Fruit fly (Drosophila melanogaster) whole organism, embryonic: ENCODE measurements around the gene Bicra.

Experiments used
- Atf6 ChIP-seq: fragments of 200-800 bp; sonication (Bioruptor generic); IDR thresholded peaks from 2 replicates; pipeline ENCODE4 v1.3.6; 2022; ENCODE audit warnings: missing biosample characterization, missing genetic modification characterization
- Blimp-1 ChIP-seq: fragments of 200-800 bp; sonication (Bioruptor generic); optimal IDR thresholded peaks from 3 replicates; lab custom pipeline; 2018; ENCODE audit warnings: missing biosample characterization, missing genetic modification characterization, mild to moderate bottlenecking, moderate library complexity, missing genetic modification reagents
- BtbVII ChIP-seq: fragments of 200-800 bp; sonication (Bioruptor generic); optimal IDR thresholded peaks from 3 replicates; lab custom pipeline; 2017; ENCODE audit warnings: missing biosample characterization, mild to moderate bottlenecking, missing genetic modification characterization
- C15 ChIP-seq: fragments of 200-800 bp; sonication (Bioruptor generic); IDR thresholded peaks from 3 replicates; pipeline ENCODE4 v1.3.6; 2022; ENCODE audit warnings: missing biosample characterization, missing genetic modification characterization
- CG10321 ChIP-seq: fragments of 200-800 bp; sonication (Bioruptor generic); IDR thresholded peaks from 2 replicates; pipeline ENCODE4 v1.3.6; 2022; ENCODE audit warnings: missing biosample characterization, missing genetic modification characterization
- CG10543 ChIP-seq: fragments of 200-800 bp; sonication (Bioruptor generic); optimal IDR thresholded peaks from 3 replicates; lab custom pipeline; 2017; ENCODE audit warnings: missing biosample characterization, mild to moderate bottlenecking, missing genetic modification characterization, moderate library complexity
- CG11504 ChIP-seq: fragments of 200-800 bp; sonication (Bioruptor generic); optimal IDR thresholded peaks from 3 replicates; lab custom pipeline; 2019; ENCODE audit warnings: missing biosample characterization, mild to moderate bottlenecking, missing genetic modification characterization, moderate library complexity
- CG11560 ChIP-seq: fragments of 200-800 bp; sonication (Bioruptor generic); IDR thresholded peaks from 3 replicates; pipeline ENCODE4 v1.3.6; 2022; ENCODE audit warnings: missing biosample characterization, missing genetic modification characterization
- CG13424 ChIP-seq: fragments of 200-800 bp; sonication (Bioruptor generic); optimal IDR thresholded peaks from 2 replicates; lab custom pipeline; 2019; ENCODE audit warnings: missing biosample characterization, mild to moderate bottlenecking, missing genetic modification characterization, moderate library complexity
- CG13624 ChIP-seq: fragments of 200-800 bp; sonication (Bioruptor generic); optimal IDR thresholded peaks from 2 replicates; lab custom pipeline; 2016; ENCODE audit warnings: missing biosample characterization, missing genetic modification characterization
- CG17361 ChIP-seq: fragments of 200-800 bp; sonication (Bioruptor generic); IDR thresholded peaks from 3 replicates; pipeline ENCODE4 v1.3.6; 2022; ENCODE audit warnings: missing biosample characterization, missing genetic modification characterization
- CG17829 ChIP-seq: fragments of 200-800 bp; optimal IDR thresholded peaks from 2 replicates; lab custom pipeline; 2019; ENCODE audit warnings: missing biosample characterization, mild to moderate bottlenecking, missing genetic modification characterization, moderate library complexity
- CG18764 ChIP-seq: fragments of 200-800 bp; sonication (Bioruptor generic); optimal IDR thresholded peaks from 3 replicates; lab custom pipeline; 2016; ENCODE audit warnings: missing biosample characterization, missing genetic modification characterization
- CG2199 ChIP-seq: fragments of 200-800 bp; sonication (Bioruptor generic); IDR thresholded peaks from 3 replicates; pipeline ENCODE4 v1.3.6; 2022; ENCODE audit warnings: missing biosample characterization, missing genetic modification characterization
- CG4328 ChIP-seq: fragments of 200-800 bp; sonication (Bioruptor generic); optimal IDR thresholded peaks from 3 replicates; lab custom pipeline; 2017; ENCODE audit warnings: missing biosample characterization, missing genetic modification reagents, missing genetic modification characterization
- CG4820 ChIP-seq: fragments of 200-800 bp; sonication (Bioruptor generic); optimal IDR thresholded peaks from 3 replicates; lab custom pipeline; 2016; ENCODE audit warnings: missing biosample characterization, missing genetic modification characterization
- CG7839 ChIP-seq: fragments of 200-800 bp; sonication (Bioruptor generic); optimal IDR thresholded peaks from 3 replicates; lab custom pipeline; 2018; ENCODE audit warnings: missing biosample characterization, mild to moderate bottlenecking, missing genetic modification characterization, moderate library complexity
- Deaf1 ChIP-seq: fragments of 200-800 bp; optimal IDR thresholded peaks from 3 replicates; lab custom pipeline; 2019; ENCODE audit warnings: missing biosample characterization, mild to moderate bottlenecking, missing genetic modification characterization, moderate library complexity
- Dfd ChIP-seq, 2 experiments: fragments of >200 bp; optimal IDR thresholded peaks; 2 replicates each; lab custom pipeline; 2017; ENCODE audit warnings: missing biosample characterization in 2 of 2, missing genetic modification characterization in 2 of 2
- Dp ChIP-seq: fragments of 200-800 bp; sonication (Bioruptor generic); optimal IDR thresholded peaks from 2 replicates; lab custom pipeline; 2018; ENCODE audit warnings: missing biosample characterization, mild to moderate bottlenecking, missing genetic modification characterization, moderate library complexity
- Ets97D ChIP-seq: fragments of 200-800 bp; sonication (Bioruptor generic); optimal IDR thresholded peaks from 3 replicates; lab custom pipeline; 2016; ENCODE audit warnings: missing biosample characterization, missing genetic modification characterization
- HmgZ ChIP-seq: fragments of 200-800 bp; sonication (Bioruptor generic); optimal IDR thresholded peaks from 2 replicates; lab custom pipeline; 2018; ENCODE audit warnings: missing biosample characterization, mild to moderate bottlenecking, missing genetic modification characterization
- Hmr ChIP-seq: fragments of 200-800 bp; sonication (Bioruptor generic); optimal IDR thresholded peaks from 3 replicates; lab custom pipeline; 2017; ENCODE audit warnings: mild to moderate bottlenecking, missing biosample characterization, missing genetic modification reagents, missing genetic modification characterization
- Hr3 ChIP-seq: fragments of 200-800 bp; sonication (Bioruptor generic); optimal IDR thresholded peaks from 3 replicates; lab custom pipeline; 2016; ENCODE audit warnings: missing biosample characterization, missing genetic modification characterization
- Hr39 ChIP-seq: fragments of >200 bp; optimal IDR thresholded peaks from 2 replicates; lab custom pipeline; 2017
- MBD-R2 ChIP-seq: fragments of 200-800 bp; sonication (Bioruptor generic); IDR thresholded peaks from 2 replicates; pipeline ENCODE4 v1.3.6; 2022; ENCODE audit warnings: missing biosample characterization, missing genetic modification characterization
- NFAT ChIP-seq: fragments of 200-800 bp; sonication (Bioruptor generic); IDR thresholded peaks from 2 replicates; pipeline ENCODE4 v1.3.6; 2022; ENCODE audit warnings: missing biosample characterization, missing genetic modification characterization
- Nf-YC ChIP-seq: fragments of 200-800 bp; optimal IDR thresholded peaks from 3 replicates; lab custom pipeline; 2019; ENCODE audit warnings: missing biosample characterization, mild to moderate bottlenecking, missing genetic modification characterization, moderate library complexity
- Oaz ChIP-seq: fragments of 200-800 bp; sonication (Bioruptor generic); IDR thresholded peaks from 2 replicates; pipeline ENCODE4 v1.3.6; 2022; ENCODE audit warnings: missing biosample characterization, missing genetic modification characterization
- Rx ChIP-seq: fragments of 200-800 bp; sonication (Bioruptor generic); IDR thresholded peaks from 2 replicates; pipeline ENCODE4 v1.3.6; 2022; ENCODE audit warnings: missing biosample characterization, missing genetic modification characterization
- Sox100B ChIP-seq: fragments of 200-800 bp; sonication (Bioruptor generic); optimal IDR thresholded peaks from 3 replicates; lab custom pipeline; 2018; ENCODE audit warnings: missing biosample characterization, mild to moderate bottlenecking, missing genetic modification characterization
- Trl ChIP-seq, 3 experiments: fragments of >200 bp in 2 of 3; fragments of 200-800 bp in 1 of 3; sonication (Bioruptor generic) in 1 of 3; optimal IDR thresholded peaks; 2 replicates in 1 of 3; 3 replicates in 2 of 3; lab custom pipeline; 2016 to 2017; ENCODE audit warnings: missing biosample characterization in 1 of 3, missing genetic modification characterization in 1 of 3
- ab ChIP-seq: fragments of 200-800 bp; sonication (Bioruptor generic); optimal IDR thresholded peaks from 2 replicates; lab custom pipeline; 2016; ENCODE audit warnings: missing biosample characterization, missing genetic modification characterization
- aop ChIP-seq: fragments of 200-800 bp; sonication (Bioruptor generic); IDR thresholded peaks from 2 replicates; pipeline ENCODE4 v1.3.6; 2022; ENCODE audit warnings: missing biosample characterization, missing genetic modification characterization
- ap ChIP-seq: fragments of 200-800 bp; sonication (Bioruptor generic); IDR thresholded peaks from 2 replicates; pipeline ENCODE4 v1.3.6; 2022; ENCODE audit warnings: missing biosample characterization, missing genetic modification characterization
- btn ChIP-seq: fragments of 200-800 bp; sonication (Bioruptor generic); optimal IDR thresholded peaks from 2 replicates; lab custom pipeline; 2016; ENCODE audit warnings: missing biosample characterization, missing genetic modification characterization
- dan ChIP-seq: fragments of 200-800 bp; sonication (Bioruptor generic); IDR thresholded peaks from 2 replicates; pipeline ENCODE4 v1.3.6; 2022; ENCODE audit warnings: missing biosample characterization, missing genetic modification characterization
- danr ChIP-seq: fragments of 200-800 bp; sonication (Bioruptor generic); IDR thresholded peaks from 2 replicates; pipeline ENCODE4 v1.3.6; 2022; ENCODE audit warnings: missing biosample characterization, missing genetic modification characterization
- dimm ChIP-seq: fragments of 200-800 bp; sonication (Bioruptor generic); IDR thresholded peaks from 2 replicates; pipeline ENCODE4 v1.3.6; 2022; ENCODE audit warnings: missing biosample characterization, missing genetic modification characterization
- dpn ChIP-seq, 2 experiments: fragments of 200-800 bp; sonication (Bioruptor generic); optimal IDR thresholded peaks; 3 replicates each; lab custom pipeline; 2016; ENCODE audit warnings: missing biosample characterization in 2 of 2, missing genetic modification characterization in 2 of 2
- esg ChIP-seq: fragments of 200-800 bp; sonication (Bioruptor generic); conservative IDR thresholded peaks from 2 replicates; pipeline ENCODE4 v1.3.6; 2022; ENCODE audit warnings: missing biosample characterization, missing genetic modification characterization
- pb ChIP-seq: fragments of 200-800 bp; sonication (Bioruptor generic); optimal IDR thresholded peaks from 3 replicates; lab custom pipeline; 2016; ENCODE audit warnings: missing biosample characterization, missing genetic modification characterization
- peb ChIP-seq: fragments of 200-800 bp; sonication (Bioruptor generic); IDR thresholded peaks from 2 replicates; pipeline ENCODE4 v1.3.6; 2022; ENCODE audit warnings: missing biosample characterization, missing genetic modification characterization
- psq ChIP-seq: fragments of 200-800 bp; sonication (Bioruptor generic); optimal IDR thresholded peaks from 2 replicates; lab custom pipeline; 2017; ENCODE audit warnings: missing biosample characterization, missing genetic modification characterization
- sens-2 ChIP-seq: fragments of 200-800 bp; sonication (Bioruptor generic); IDR thresholded peaks from 2 replicates; pipeline ENCODE4 v1.3.6; 2022; ENCODE audit warnings: missing biosample characterization, missing genetic modification characterization
- sna ChIP-seq: fragments of 200-800 bp; sonication (Bioruptor generic); IDR thresholded peaks from 2 replicates; pipeline ENCODE4 v1.3.6; 2022; ENCODE audit warnings: missing biosample characterization, missing genetic modification characterization; ENCODE audit not compliant: partially characterized antibody
- sug ChIP-seq: fragments of 200-800 bp; optimal IDR thresholded peaks from 2 replicates; lab custom pipeline; 2019; ENCODE audit warnings: missing biosample characterization, mild to moderate bottlenecking, missing genetic modification characterization, moderate library complexity
- tll ChIP-seq, 2 experiments: fragments of 200-800 bp in 1 of 2; fragments of >200 bp in 1 of 2; sonication (Bioruptor generic) in 1 of 2; optimal IDR thresholded peaks; 2 replicates each; lab custom pipeline; 2017 to 2019; ENCODE audit warnings: missing biosample characterization in 2 of 2, missing genetic modification characterization in 2 of 2, mild to moderate bottlenecking in 1 of 2, moderate library complexity in 1 of 2
- usp ChIP-seq: fragments of >200 bp; optimal IDR thresholded peaks from 2 replicates; lab custom pipeline; 2017; ENCODE audit warnings: missing biosample characterization, missing genetic modification characterization
- vvl ChIP-seq: fragments of 200-800 bp; sonication (Bioruptor generic); IDR thresholded peaks from 2 replicates; pipeline ENCODE4 v1.3.6; 2022; ENCODE audit warnings: missing biosample characterization, missing genetic modification characterization

Bicra gene

dm6 chr3R:29112398-29113150 lies 49.7 kb downstream of the Bicra start, which contains the start of the genes alpha-Man-Ib and Pdhb (continued):
- TF ChIP-seq MBD-R2 = peak; percentile 92
- TF ChIP-seq Blimp-1 (GFP tag; lab: Kevin White, UChicago) = no peak
- peak; percentile 57; the same call in 1 of the 2 replicates for TF ChIP-seq Atf6 (GFP tag; lab: Robert Waterston, UW)
- TF ChIP-seq Nf-YC = peak; percentile 75
- TF ChIP-seq btn = no peak
- TF ChIP-seq Hr39 (lab: Kevin White, UChicago) = no peak
- TF ChIP-seq dpn (GFP tag; optimal IDR thresholded peaks at IDR 0.05; lab: Kevin White, UChicago) = peak; percentile 30 to 82
- TF ChIP-seq peb = peak; percentile 43; the same call in 1 of the 2 replicates
- peak; percentile 59; the same call in 1 of the 2 replicates for TF ChIP-seq Oaz
- TF ChIP-seq aop (GFP tag; lab: Robert Waterston, UW) = no peak
- TF ChIP-seq Dfd (GFP tag; optimal IDR thresholded peaks at IDR 0.05; lab: Kevin White, UChicago) = no peak
- TF ChIP-seq CG17361 (GFP tag; lab: Robert Waterston, UW) = peak; percentile 11
- peak; percentile 74 for TF ChIP-seq sug (tag; lab: Kevin White, UChicago)
- TF ChIP-seq ap (GFP tag; lab: Robert Waterston, UW) = 0 out of 2 replicates have a peak, but pooled peaks have one; percentile 32
- peak; percentile 63 for TF ChIP-seq CG18764
- TF ChIP-seq danr = peak; percentile 63; the same call in 1 of the 2 replicates
- TF ChIP-seq dimm (GFP tag; lab: Robert Waterston, UW) = no peak
- TF ChIP-seq CG4328 = peak; percentile 71
- TF ChIP-seq pb (GFP tag; lab: Kevin White, UChicago) = no peak
- no peak for TF ChIP-seq CG2199 (GFP tag; lab: Robert Waterston, UW)
- no peak for TF ChIP-seq ab (GFP tag; lab: Kevin White, UChicago)
- TF ChIP-seq Trl (optimal IDR thresholded peaks at IDR 0.05; lab: Kevin White, UChicago) = no peak
- TF ChIP-seq Trl (GFP tag; optimal IDR thresholded peaks at IDR 0.05; lab: Kevin White, UChicago) = peak; percentile 33
- peak; percentile 89 for TF ChIP-seq Hr3 (GFP tag; lab: Kevin White, UChicago)
- peak; percentile 80 for TF ChIP-seq CG17829 (tag; lab: Kevin White, UChicago)
- TF ChIP-seq CG4820 (GFP tag; lab: Kevin White, UChicago) = peak; percentile 52
- TF ChIP-seq Hmr (GFP tag; lab: Kevin White, UChicago) = peak; percentile 80
- peak; percentile 31 for TF ChIP-seq Dp (GFP tag; lab: Kevin White, UChicago)
- peak; percentile 83 for TF ChIP-seq NFAT (GFP tag; lab: Robert Waterston, UW)
- TF ChIP-seq Ets97D (GFP tag; lab: Kevin White, UChicago) = peak; percentile 61
- TF ChIP-seq HmgZ (tag; lab: Kevin White, UChicago) = peak; percentile 75
- no peak for TF ChIP-seq CG11504 (tag; lab: Kevin White, UChicago)
- no peak for TF ChIP-seq Sox100B
- no peak for TF ChIP-seq tll (GFP tag; optimal IDR thresholded peaks at IDR 0.05; lab: Kevin White, UChicago)
- peak; percentile 53; the same call in 1 of the 3 replicates for TF ChIP-seq CG11560 (tag; lab: Robert Waterston, UW)
- TF ChIP-seq sens-2 (GFP tag; lab: Robert Waterston, UW) = peak; percentile 57; the same call in 1 of the 2 replicates
- TF ChIP-seq CG10321 (GFP tag; lab: Robert Waterston, UW) = no peak
- TF ChIP-seq Deaf1 = no peak
- TF ChIP-seq CG7839 = no peak
- no peak for TF ChIP-seq C15 (GFP tag; lab: Robert Waterston, UW)
- peak; percentile 87 for TF ChIP-seq vvl (GFP tag; lab: Robert Waterston, UW)
- peak; percentile 87 for TF ChIP-seq CG10543 (GFP tag; lab: Kevin White, UChicago)
- peak; percentile 87 for TF ChIP-seq CG13424 (tag; lab: Kevin White, UChicago)
- no peak for TF ChIP-seq usp (GFP tag; lab: Kevin White, UChicago)
- peak; percentile 42 for TF ChIP-seq psq (GFP tag; lab: Kevin White, UChicago)
- TF ChIP-seq Rx (GFP tag; lab: Robert Waterston, UW) = peak; percentile 44
- TF ChIP-seq dan = peak; percentile 53; the same call in 1 of the 2 replicates
- peak; percentile 32 for TF ChIP-seq CG13624 (GFP tag; lab: Kevin White, UChicago)
- peak; percentile 79 for TF ChIP-seq esg (GFP tag; lab: Robert Waterston, UW)
- TF ChIP-seq sna (GFP tag; lab: Robert Waterston, UW) = no peak
- TF ChIP-seq BtbVII = peak; percentile 31
